Worm (Caenorhabditis elegans) whole organism, late embryonic: ENCODE data around the gene cyp-33C9.

Experiments used
- C08G9.2 ChIP-seq: sonication (generic microtip); optimal IDR thresholded peaks from 2 replicates; lab custom pipeline; 2016; ENCODE audit warnings: mild to moderate bottlenecking, missing genetic modification characterization, moderate library complexity, missing compliant biosample characterization
- K09A11.1 ChIP-seq: sonication (generic microtip); optimal IDR thresholded peaks from 2 replicates; lab custom pipeline; 2017; ENCODE audit warnings: antibody characterized with exemption, mild to moderate bottlenecking, missing genetic modification characterization, missing compliant biosample characterization; ENCODE audit not compliant: insufficient read depth
- Y22D7AL.16 ChIP-seq: sonication (generic microtip); optimal IDR thresholded peaks from 2 replicates; lab custom pipeline; 2016; ENCODE audit warnings: missing genetic modification characterization, missing compliant biosample characterization
- ahr-1 ChIP-seq: sonication (generic microtip); optimal IDR thresholded peaks from 2 replicates; lab custom pipeline; 2016; ENCODE audit warnings: missing genetic modification characterization, missing compliant biosample characterization
- ama-1 ChIP-seq: fragments of 150-350 bp; optimal IDR thresholded peaks from 2 replicates; lab custom pipeline; 2014
- ceh-18 ChIP-seq: sonication (generic microtip); optimal IDR thresholded peaks from 2 replicates; lab custom pipeline; 2016; ENCODE audit warnings: missing genetic modification characterization, missing compliant biosample characterization
- ceh-2 ChIP-seq: sonication (generic microtip); optimal IDR thresholded peaks from 2 replicates; lab custom pipeline; 2016; ENCODE audit warnings: missing genotype, missing genetic modification characterization, missing compliant biosample characterization
- ceh-22 ChIP-seq: sonication (generic microtip); optimal IDR thresholded peaks from 2 replicates; lab custom pipeline; 2017; ENCODE audit warnings: missing biosample characterization, missing genetic modification characterization
- ceh-24 ChIP-seq: sonication (generic microtip); optimal IDR thresholded peaks from 2 replicates; lab custom pipeline; 2016; ENCODE audit warnings: mild to moderate bottlenecking, missing genetic modification characterization, missing compliant biosample characterization
- ceh-30 ChIP-seq: fragments of 150-350 bp; optimal IDR thresholded peaks from 2 replicates; lab custom pipeline; 2014; ENCODE audit warnings: missing biosample characterization, missing genetic modification characterization
- ceh-31 ChIP-seq: sonication (generic microtip); optimal IDR thresholded peaks from 2 replicates; lab custom pipeline; 2016; ENCODE audit warnings: missing genetic modification characterization, missing compliant biosample characterization
- ceh-34 ChIP-seq: sonication (generic microtip); optimal IDR thresholded peaks from 2 replicates; lab custom pipeline; 2016; ENCODE audit warnings: mild to moderate bottlenecking, missing genetic modification characterization, missing compliant biosample characterization
- ceh-45 ChIP-seq: fragments of 200-800 bp; sonication (Bioruptor generic); IDR thresholded peaks from 2 replicates; pipeline ENCODE4 v1.3.6; 2022; ENCODE audit warnings: missing genetic modification reagents, missing genetic modification characterization, missing compliant biosample characterization
- ceh-48 ChIP-seq: sonication (generic microtip); optimal IDR thresholded peaks from 2 replicates; lab custom pipeline; 2016; ENCODE audit warnings: missing genetic modification characterization, inconsistent platforms, missing compliant biosample characterization
- ceh-6 ChIP-seq: fragments of 200-800 bp; sonication (Bioruptor generic); optimal IDR thresholded peaks from 2 replicates; lab custom pipeline; 2018; ENCODE audit warnings: mild to moderate bottlenecking, missing genetic modification characterization, missing compliant biosample characterization
- ceh-9 ChIP-seq: sonication (generic microtip); optimal IDR thresholded peaks from 2 replicates; lab custom pipeline; 2016; ENCODE audit warnings: mild to moderate bottlenecking, missing genetic modification characterization, inconsistent platforms, missing compliant biosample characterization
- che-1 ChIP-seq: sonication (generic microtip); optimal IDR thresholded peaks from 2 replicates; lab custom pipeline; 2016; ENCODE audit warnings: mild to moderate bottlenecking, missing genetic modification characterization, missing compliant biosample characterization
- dve-1 ChIP-seq: sonication (generic microtip); optimal IDR thresholded peaks from 2 replicates; lab custom pipeline; 2017; ENCODE audit warnings: antibody characterized with exemption, mild to moderate bottlenecking, missing genetic modification characterization, missing compliant biosample characterization
- elt-4 ChIP-seq: sonication (generic microtip); optimal IDR thresholded peaks from 2 replicates; lab custom pipeline; 2016; ENCODE audit warnings: missing genetic modification characterization, missing compliant biosample characterization
- eyg-1 ChIP-seq: sonication (generic microtip); optimal IDR thresholded peaks from 2 replicates; lab custom pipeline; 2016; ENCODE audit warnings: missing genotype, missing genetic modification characterization, missing compliant biosample characterization
- fkh-10 ChIP-seq: fragments of 150-350 bp; optimal IDR thresholded peaks from 2 replicates; lab custom pipeline; 2014; ENCODE audit warnings: missing biosample characterization, missing genetic modification reagents, missing genetic modification characterization
- fkh-6 ChIP-seq: sonication (generic microtip); optimal IDR thresholded peaks from 2 replicates; lab custom pipeline; 2016; ENCODE audit warnings: missing genetic modification characterization, missing compliant biosample characterization
- gmeb-2 ChIP-seq: sonication (generic microtip); optimal IDR thresholded peaks from 2 replicates; lab custom pipeline; 2016; ENCODE audit warnings: missing genetic modification characterization, inconsistent platforms, missing compliant biosample characterization
- hlh-13 ChIP-seq: fragments of 200-800 bp; sonication (Bioruptor generic); optimal IDR thresholded peaks from 2 replicates; lab custom pipeline; 2018; ENCODE audit warnings: mild to moderate bottlenecking, missing genetic modification characterization, missing compliant biosample characterization
- hlh-15 ChIP-seq: sonication (generic microtip); optimal IDR thresholded peaks from 2 replicates; lab custom pipeline; 2016; ENCODE audit warnings: missing genetic modification characterization, missing compliant biosample characterization
- hlh-8 ChIP-seq: sonication (generic microtip); optimal IDR thresholded peaks from 2 replicates; lab custom pipeline; 2016; ENCODE audit warnings: missing genotype, missing genetic modification characterization, missing compliant biosample characterization
- lim-6 ChIP-seq: sonication (generic microtip); optimal IDR thresholded peaks from 2 replicates; lab custom pipeline; 2016; ENCODE audit warnings: missing genetic modification characterization, missing compliant biosample characterization
- madf-2 ChIP-seq: sonication (generic microtip); optimal IDR thresholded peaks from 2 replicates; lab custom pipeline; 2017; ENCODE audit warnings: missing genetic modification characterization, missing compliant biosample characterization
- mec-3 ChIP-seq: sonication (generic microtip); optimal IDR thresholded peaks from 2 replicates; lab custom pipeline; 2016; ENCODE audit warnings: borderline replicate concordance, missing genetic modification characterization, missing compliant biosample characterization
- nfya-1 ChIP-seq: sonication (generic microtip); optimal IDR thresholded peaks from 2 replicates; lab custom pipeline; 2017; ENCODE audit warnings: missing genetic modification characterization, mild to moderate bottlenecking, missing compliant biosample characterization, antibody characterized with exemption, moderate library complexity
- nhr-232 ChIP-seq: sonication (generic microtip); optimal IDR thresholded peaks from 2 replicates; lab custom pipeline; 2016; ENCODE audit warnings: missing genetic modification characterization, missing compliant biosample characterization
- odd-2 ChIP-seq: sonication (generic microtip); optimal IDR thresholded peaks from 2 replicates; lab custom pipeline; 2017; ENCODE audit warnings: antibody characterized with exemption, mild to moderate bottlenecking, missing genetic modification characterization, missing compliant biosample characterization
- pha-2 ChIP-seq: sonication (generic microtip); optimal IDR thresholded peaks from 2 replicates; lab custom pipeline; 2017; ENCODE audit warnings: mild to moderate bottlenecking, missing genetic modification characterization, missing compliant biosample characterization
- pqm-1 ChIP-seq: sonication (generic microtip); optimal IDR thresholded peaks from 2 replicates; lab custom pipeline; 2016; ENCODE audit warnings: missing genetic modification characterization, missing compliant biosample characterization
- sdc-2 ChIP-seq: sonication (generic microtip); optimal IDR thresholded peaks from 2 replicates; lab custom pipeline; 2016; ENCODE audit warnings: missing genotype, missing genetic modification characterization, missing compliant biosample characterization
- sox-2 ChIP-seq: fragments of 200-800 bp; sonication (Bioruptor generic); IDR thresholded peaks from 2 replicates; pipeline ENCODE4 v1.3.6; 2022; ENCODE audit warnings: missing genetic modification reagents, missing genetic modification characterization, missing compliant biosample characterization
- sox-4 ChIP-seq: sonication (generic microtip); optimal IDR thresholded peaks from 2 replicates; lab custom pipeline; 2017; ENCODE audit warnings: mild to moderate bottlenecking, missing genetic modification characterization, inconsistent platforms, missing compliant biosample characterization
- syd-9 ChIP-seq: sonication (generic microtip); optimal IDR thresholded peaks from 2 replicates; lab custom pipeline; 2016; ENCODE audit warnings: mild to moderate bottlenecking, missing genetic modification characterization, moderate library complexity, missing compliant biosample characterization
- tbx-2 ChIP-seq: sonication (generic microtip); optimal IDR thresholded peaks from 2 replicates; lab custom pipeline; 2016; ENCODE audit warnings: missing genetic modification characterization, missing compliant biosample characterization
- unc-3 ChIP-seq, 2 experiments: fragments of 200-800 bp in 1 of 2; sonication (Bioruptor generic) in 1 of 2; sonication (generic microtip) in 1 of 2; conservative IDR thresholded peaks in 1 of 2; optimal IDR thresholded peaks in 1 of 2; 2 replicates each; pipeline versions ENCODE4 v1.3.6 to Lab custom; 2016 to 2022; ENCODE audit warnings: missing compliant biosample characterization in 2 of 2, missing genetic modification characterization in 2 of 2, missing genetic modification reagents in 1 of 2
- unc-55 ChIP-seq: sonication (generic microtip); optimal IDR thresholded peaks from 2 replicates; lab custom pipeline; 2017; ENCODE audit warnings: missing biosample characterization, missing genetic modification reagents, missing genetic modification characterization
- unc-86 ChIP-seq: sonication (generic microtip); optimal IDR thresholded peaks from 2 replicates; lab custom pipeline; 2016; ENCODE audit warnings: missing genetic modification characterization, missing compliant biosample characterization
- zip-5 ChIP-seq: sonication (generic microtip); optimal IDR thresholded peaks from 2 replicates; lab custom pipeline; 2016; ENCODE audit warnings: missing genetic modification characterization, missing compliant biosample characterization

Gene cyp-33C9

DNA sequence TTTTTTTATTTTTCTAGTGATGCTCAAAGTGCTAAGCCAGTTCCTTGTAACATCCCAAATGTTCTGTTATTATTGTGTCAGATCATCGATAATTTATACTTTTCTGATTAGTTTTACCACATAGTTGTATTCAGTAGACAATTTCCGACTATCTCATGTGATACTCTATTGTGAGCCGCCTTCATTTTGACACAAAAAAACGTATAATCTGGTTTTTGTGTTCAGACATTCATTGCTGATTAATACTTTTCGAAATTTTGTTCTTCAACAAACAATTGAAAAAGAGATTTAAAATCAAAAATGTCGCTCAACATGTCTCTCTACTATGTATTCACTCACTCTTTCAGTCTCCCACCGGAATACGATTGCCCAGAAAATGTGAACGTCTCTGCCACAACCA lies 12.9 kb downstream of the cyp-33C9 start, which contains the start of gene srt-7:
Gene srt-7, plus strand, starts transcription at position 301 of the 400 bp plus-strand sequence.
- no peak for TF ChIP-seq C08G9.2
- TF ChIP-seq ceh-31 (tag; lab: Kevin White, UChicago): no peak
- no peak for TF ChIP-seq ceh-18
- no peak for TF ChIP-seq ceh-34 (tag; lab: Kevin White, UChicago)
- TF ChIP-seq mec-3: no peak
- TF ChIP-seq ceh-2: no peak
- TF ChIP-seq ceh-45 (GFP tag; lab: Robert Waterston, UW): no peak
- TF ChIP-seq unc-3 (GFP tag; conservative IDR thresholded peaks at IDR 0.05; lab: Robert Waterston, UW): no peak
- no peak for TF ChIP-seq unc-3 (tag; optimal IDR thresholded peaks at IDR 0.05; lab: Kevin White, UChicago)
- TF ChIP-seq ceh-9: no peak
- TF ChIP-seq hlh-13 (GFP tag; lab: Kevin White, UChicago): no peak
- no peak for TF ChIP-seq ceh-48 (tag; lab: Kevin White, UChicago)
- TF ChIP-seq ahr-1 (tag; lab: Kevin White, UChicago): no peak
- TF ChIP-seq madf-2 (tag; lab: Kevin White, UChicago): no peak
- TF ChIP-seq fkh-6: no peak
- no peak for TF ChIP-seq pha-2
- no peak for TF ChIP-seq sox-2 (GFP tag; lab: Robert Waterston, UW)
- TF ChIP-seq gmeb-2: no peak
- TF ChIP-seq ceh-24 (tag; lab: Kevin White, UChicago): no peak
- no peak for TF ChIP-seq nfya-1
- no peak for TF ChIP-seq unc-55 (GFP tag; lab: Kevin White, UChicago)

ce11 chrV:3080792-3081191 lies 13.6 kb downstream of the cyp-33C9 start, which contains the start of gene srt-5:
TSS of gene srt-5 (minus strand) at chrV:3080892.
- TF ChIP-seq sdc-2 (tag; lab: Kevin White, UChicago): no peak
- no peak for TF ChIP-seq madf-2 (tag; lab: Kevin White, UChicago)
- TF ChIP-seq ceh-24 (tag; lab: Kevin White, UChicago): no peak
- no peak for TF ChIP-seq gmeb-2
- TF ChIP-seq pqm-1 (tag; lab: Kevin White, UChicago): no peak
- TF ChIP-seq lim-6: no peak
- no peak for TF ChIP-seq ama-1
- no peak for TF ChIP-seq dve-1 (tag; lab: Kevin White, UChicago)
- TF ChIP-seq ceh-34 (tag; lab: Kevin White, UChicago): no peak
- no peak for TF ChIP-seq tbx-2 (tag; lab: Kevin White, UChicago)
- no peak for TF ChIP-seq che-1 (tag; lab: Kevin White, UChicago)

ce11 chrV:3071548-3071947 lies 22.8 kb downstream of the cyp-33C9 start, which contains the start of gene C50H11.13:
TSS of gene C50H11.13 (minus strand) at chrV:3071648.
- no peak for TF ChIP-seq C08G9.2
- no peak for TF ChIP-seq ahr-1 (tag; lab: Kevin White, UChicago)
- no peak for TF ChIP-seq ceh-45 (GFP tag; lab: Robert Waterston, UW)
- TF ChIP-seq odd-2 (tag; lab: Kevin White, UChicago): no peak
- TF ChIP-seq unc-3 (GFP tag; conservative IDR thresholded peaks at IDR 0.05; lab: Robert Waterston, UW): no peak
- no peak for TF ChIP-seq unc-3 (tag; optimal IDR thresholded peaks at IDR 0.05; lab: Kevin White, UChicago)
- TF ChIP-seq hlh-8: no peak
- no peak for TF ChIP-seq sox-4 (tag; lab: Kevin White, UChicago)
- TF ChIP-seq nhr-232 (tag; lab: Kevin White, UChicago): no peak
- no peak for TF ChIP-seq pqm-1 (tag; lab: Kevin White, UChicago)
- TF ChIP-seq gmeb-2: no peak
- TF ChIP-seq fkh-6: no peak
- no peak for TF ChIP-seq eyg-1 (tag; lab: Kevin White, UChicago)
- no peak for TF ChIP-seq ceh-31 (tag; lab: Kevin White, UChicago)
- no peak for TF ChIP-seq K09A11.1 (tag; lab: Kevin White, UChicago)
- TF ChIP-seq ceh-2: no peak
- no peak for TF ChIP-seq unc-86 (tag; lab: Kevin White, UChicago)
- TF ChIP-seq Y22D7AL.16 (tag; lab: Kevin White, UChicago): no peak

- TF ChIP-seq ceh-6 (GFP tag; lab: Kevin White, UChicago): no peak
- no peak for TF ChIP-seq sox-2 (GFP tag; lab: Robert Waterston, UW)
- TF ChIP-seq zip-5 (tag; lab: Kevin White, UChicago): no peak
- TF ChIP-seq ama-1: no peak
- TF ChIP-seq nfya-1: no peak
- no peak for TF ChIP-seq fkh-10 (GFP tag; lab: Kevin White, UChicago)
- no peak for TF ChIP-seq tbx-2 (tag; lab: Kevin White, UChicago)
- TF ChIP-seq dve-1 (tag; lab: Kevin White, UChicago): no peak
- TF ChIP-seq ceh-30 (tag; lab: Kevin White, UChicago): no peak
- TF ChIP-seq elt-4 (tag; lab: Kevin White, UChicago): no peak
- TF ChIP-seq mec-3: no peak
- TF ChIP-seq syd-9 (tag; lab: Kevin White, UChicago): no peak
- TF ChIP-seq hlh-8: no peak
- no peak for TF ChIP-seq sdc-2 (tag; lab: Kevin White, UChicago)
- no peak for TF ChIP-seq gmeb-2
- no peak for TF ChIP-seq ceh-24 (tag; lab: Kevin White, UChicago)
- TF ChIP-seq ceh-22: no peak
- TF ChIP-seq hlh-15 (tag; lab: Kevin White, UChicago): no peak
- TF ChIP-seq lim-6: no peak
- no peak for TF ChIP-seq Y22D7AL.16 (tag; lab: Kevin White, UChicago)
Observed at ce11 chrV:3069101-3069500, 25.3 kb downstream of the cyp-33C9 start, which contains the start of gene str-40. TSS of gene str-40 (minus strand) at chrV:3069201.
